Fruit fly (Drosophila melanogaster) Kc167 (cell line): ENCODE data around the gene CG43407.

Experiments
- Myc ChIP-seq: fragments of >200 bp; optimal IDR thresholded peaks from 2 replicates; lab custom pipeline; 2017; ENCODE audit warnings: missing external identifiers
- Sin3A ChIP-seq: fragments of >200 bp; optimal IDR thresholded peaks from 2 replicates; lab custom pipeline; 2018; ENCODE audit warnings: missing external identifiers
- h ChIP-seq: fragments of >200 bp; optimal IDR thresholded peaks from 3 replicates; lab custom pipeline; 2018; ENCODE audit warnings: missing external identifiers
- insv ChIP-seq: fragments of >200 bp; optimal IDR thresholded peaks from 3 replicates; lab custom pipeline; 2018; ENCODE audit warnings: missing external identifiers
- psq ChIP-seq: fragments of >200 bp; optimal IDR thresholded peaks from 2 replicates; lab custom pipeline; 2017; ENCODE audit warnings: missing external identifiers
- ttk ChIP-seq: sonication (Bioruptor generic); optimal IDR thresholded peaks from 2 replicates; lab custom pipeline; 2017; ENCODE audit warnings: missing external identifiers

The CG43407 gene

dm6 chr3L:19053339-19053818, at the start of gene CG43407:
TSS of gene CG43407 (minus strand) at chr3L:19053389.
- TF ChIP-seq insv = no peak

DNA sequence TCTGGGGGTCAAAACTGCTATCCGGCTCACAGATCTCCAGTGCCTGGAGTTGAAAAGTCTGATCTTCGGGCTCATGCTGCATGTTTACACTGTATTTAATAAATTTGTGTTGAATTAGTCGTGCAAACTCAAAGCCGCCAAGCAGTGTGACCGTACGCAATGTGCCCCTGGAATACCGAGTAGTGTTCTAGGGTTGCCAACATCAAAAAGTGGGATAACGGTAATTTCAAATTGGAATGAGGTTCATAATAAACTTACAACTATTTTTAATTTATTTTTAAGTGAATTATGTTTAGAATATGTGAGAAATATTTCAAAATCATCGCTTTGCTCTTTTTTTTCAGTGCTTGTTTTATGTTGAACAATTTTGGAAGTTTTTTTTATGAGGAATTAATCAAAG, 47.0 kb upstream of the CG43407 start, which contains the start of gene Gem2:
Gem2 (minus strand) TSS at position 176 of the 400 bp plus-strand sequence.
- no peak for TF ChIP-seq Sin3A (lab: Kevin White, UChicago)
- TF ChIP-seq h (lab: Kevin White, UChicago) = no peak
- TF ChIP-seq psq = no peak
- no peak for TF ChIP-seq ttk (lab: Kevin White, UChicago)
- no peak for TF ChIP-seq Myc (lab: Kevin White, UChicago)
- no peak for TF ChIP-seq insv

DNA sequence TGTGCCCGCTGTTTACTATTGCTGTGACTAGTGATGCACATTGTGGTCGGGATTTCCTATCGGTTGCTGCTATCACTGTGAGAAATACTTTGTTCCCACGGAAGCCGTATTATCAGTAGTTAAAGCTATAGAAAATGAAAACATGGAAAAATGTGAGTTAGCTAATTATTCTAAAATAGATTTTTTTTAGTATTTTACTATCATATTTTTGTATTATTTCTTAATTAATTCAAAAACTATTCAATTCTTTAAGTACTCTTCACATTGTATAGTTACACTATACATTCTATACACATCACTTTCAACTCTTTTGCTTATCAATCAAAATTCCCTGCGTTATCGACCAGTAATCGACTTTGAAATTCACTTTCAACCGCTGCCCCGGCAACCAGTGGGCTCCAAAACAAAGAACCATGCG, 44.5 kb upstream of the CG43407 start, which contains the start of the genes Naxd and CG14079:
Naxd (minus strand) TSS at position 45 of the 418 bp plus-strand sequence.
CG14079 (plus strand) TSS at position 335 of the 418 bp plus-strand sequence.
- TF ChIP-seq insv (no peak), psq (no peak), Myc (lab: Kevin White, UChicago) (no peak), ttk (lab: Kevin White, UChicago) (no peak), Sin3A (lab: Kevin White, UChicago) (no peak), h (lab: Kevin White, UChicago) (no peak)

dm6 chr3L:19097102-19097501, 43.9 kb upstream of the CG43407 start:
- TF ChIP-seq ttk (lab: Kevin White, UChicago) (no peak), Myc (lab: Kevin White, UChicago) (no peak), h (lab: Kevin White, UChicago) (no peak), Sin3A (lab: Kevin White, UChicago) (no peak), psq (no peak), insv (no peak)

DNA sequence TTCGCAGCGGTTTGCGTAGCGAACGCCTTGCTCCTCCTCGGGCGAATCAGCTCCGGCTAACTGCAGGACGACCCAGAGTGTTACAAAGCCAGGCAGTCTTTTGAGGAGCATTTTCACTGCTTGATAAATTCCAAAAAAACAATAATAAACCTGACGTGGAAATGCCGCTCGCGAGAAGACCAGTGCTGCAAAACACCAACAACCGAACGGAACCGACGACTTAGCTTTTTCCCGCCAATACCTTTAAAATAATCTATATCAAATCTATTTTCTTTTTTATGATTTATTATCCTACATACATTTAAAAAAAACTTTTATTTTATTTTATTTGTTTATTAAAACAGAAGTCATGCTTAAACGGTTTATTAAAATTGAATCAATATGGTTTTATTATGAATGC, 42.8 kb upstream of the CG43407 start, which contains the start of gene CNPYb:
CNPYb (minus strand) TSS at position 186 of the 400 bp plus-strand sequence.
- no peak for TF ChIP-seq Myc (lab: Kevin White, UChicago)
- TF ChIP-seq insv = no peak
- no peak for TF ChIP-seq h (lab: Kevin White, UChicago)
- no peak for TF ChIP-seq ttk (lab: Kevin White, UChicago)
- no peak for TF ChIP-seq Sin3A (lab: Kevin White, UChicago)
- TF ChIP-seq psq = no peak

dm6 chr3L:19092125-19093058, 39.2 kb upstream of the CG43407 start, which contains the start of gene MESR6:
TSS of gene MESR6 (plus strand) at chr3L:19092670.
- no peak for TF ChIP-seq ttk (lab: Kevin White, UChicago)
- TF ChIP-seq insv = no peak
- no peak for TF ChIP-seq h (lab: Kevin White, UChicago)
- no peak for TF ChIP-seq psq
- no peak for TF ChIP-seq Myc (lab: Kevin White, UChicago)
- no peak for TF ChIP-seq Sin3A (lab: Kevin White, UChicago)

- TF ChIP-seq h (lab: Kevin White, UChicago) (no peak), ttk (lab: Kevin White, UChicago) (no peak), Myc (lab: Kevin White, UChicago) (no peak), psq (no peak), Sin3A (lab: Kevin White, UChicago) (no peak), insv (no peak)
These were observed 38.4 kb upstream of the CG43407 start for dm6 chr3L:19091423-19092124.

DNA sequence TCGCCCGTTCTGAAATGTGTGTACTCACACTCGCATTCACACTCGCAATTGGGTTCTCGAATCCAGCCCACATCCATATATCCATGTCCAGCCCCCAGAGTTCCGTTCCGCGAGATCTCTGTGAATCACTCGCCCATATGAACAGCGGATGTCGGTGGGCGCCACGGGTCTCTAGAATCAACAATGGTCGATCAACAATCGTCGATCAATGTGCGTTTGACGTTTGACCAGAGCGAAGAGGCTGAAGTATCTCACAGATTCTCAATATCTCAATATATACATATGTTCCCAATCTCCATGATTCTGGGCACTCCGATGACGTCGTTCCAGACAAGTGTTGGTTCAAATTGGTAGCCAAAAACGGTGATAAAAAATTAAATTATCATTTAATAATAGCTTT, 35.9 kb upstream of the CG43407 start:
- TF ChIP-seq Sin3A (lab: Kevin White, UChicago) (no peak), insv (no peak), h (lab: Kevin White, UChicago) (no peak), ttk (lab: Kevin White, UChicago) (no peak), psq (no peak), Myc (lab: Kevin White, UChicago) (no peak)

- TF ChIP-seq Sin3A (lab: Kevin White, UChicago) (no peak), psq (no peak), insv (no peak), Myc (lab: Kevin White, UChicago) (no peak)
These were observed 34.4 kb upstream of the CG43407 start for dm6 chr3L:19087369-19088275.

dm6 chr3L:19086364-19087200, 33.4 kb upstream of the CG43407 start, which contains the start of gene Mkp3:
TSS of gene Mkp3 (minus strand) at chr3L:19086426.
- no peak for TF ChIP-seq h (lab: Kevin White, UChicago)
- TF ChIP-seq Sin3A (lab: Kevin White, UChicago) = no peak
- no peak for TF ChIP-seq psq
- TF ChIP-seq insv = no peak
- no peak for TF ChIP-seq ttk (lab: Kevin White, UChicago)
- TF ChIP-seq Myc (lab: Kevin White, UChicago) = no peak
